Fruit fly (Drosophila melanogaster) whole organism, embryonic: Measurements from ENCODE around the gene Sfxn2.

Experiments
- Abd-B ChIP-seq: fragments of 200-800 bp; sonication (Bioruptor generic); optimal IDR thresholded peaks from 2 replicates; lab custom pipeline; 2018; ENCODE audit warnings: missing biosample characterization, mild to moderate bottlenecking, missing genetic modification characterization, moderate library complexity
- Atf-2 ChIP-seq: fragments of 200-800 bp; sonication (Bioruptor generic); optimal IDR thresholded peaks from 2 replicates; lab custom pipeline; 2016; ENCODE audit warnings: missing biosample characterization, missing genetic modification characterization
- CG11504 ChIP-seq: fragments of 200-800 bp; sonication (Bioruptor generic); optimal IDR thresholded peaks from 3 replicates; lab custom pipeline; 2019; ENCODE audit warnings: missing biosample characterization, mild to moderate bottlenecking, missing genetic modification characterization, moderate library complexity
- CG12391 ChIP-seq: fragments of 200-800 bp; sonication (Bioruptor generic); optimal IDR thresholded peaks from 3 replicates; lab custom pipeline; 2018; ENCODE audit warnings: missing biosample characterization, mild to moderate bottlenecking, missing genetic modification characterization, moderate library complexity
- CG12659 ChIP-seq: fragments of 200-800 bp; sonication (Bioruptor generic); optimal IDR thresholded peaks from 3 replicates; lab custom pipeline; 2017; ENCODE audit warnings: mild to moderate bottlenecking, missing biosample characterization, missing genetic modification reagents, missing genetic modification characterization
- CG13424 ChIP-seq: fragments of 200-800 bp; sonication (Bioruptor generic); optimal IDR thresholded peaks from 2 replicates; lab custom pipeline; 2019; ENCODE audit warnings: missing biosample characterization, mild to moderate bottlenecking, missing genetic modification characterization, moderate library complexity
- CG13894 ChIP-seq: fragments of 200-800 bp; sonication (Bioruptor generic); optimal IDR thresholded peaks from 3 replicates; lab custom pipeline; 2018; ENCODE audit warnings: missing biosample characterization, mild to moderate bottlenecking, missing genetic modification characterization, moderate library complexity
- CG14014 ChIP-seq: fragments of 200-800 bp; sonication (Bioruptor generic); IDR thresholded peaks from 2 replicates; pipeline ENCODE4 v1.3.6; 2022; ENCODE audit warnings: missing biosample characterization, missing genetic modification characterization
- CG14441 ChIP-seq: fragments of 200-800 bp; sonication (Bioruptor generic); IDR thresholded peaks from 2 replicates; pipeline ENCODE4 v1.3.6; 2022; ENCODE audit warnings: missing biosample characterization, missing genetic modification characterization
- CG16815 ChIP-seq: fragments of 200-800 bp; sonication (Bioruptor generic); optimal IDR thresholded peaks from 3 replicates; lab custom pipeline; 2017; ENCODE audit warnings: missing biosample characterization, mild to moderate bottlenecking, missing genetic modification characterization
- CG17361 ChIP-seq: fragments of 200-800 bp; sonication (Bioruptor generic); IDR thresholded peaks from 3 replicates; pipeline ENCODE4 v1.3.6; 2022; ENCODE audit warnings: missing biosample characterization, missing genetic modification characterization
- CG17829 ChIP-seq: fragments of 200-800 bp; optimal IDR thresholded peaks from 2 replicates; lab custom pipeline; 2019; ENCODE audit warnings: missing biosample characterization, mild to moderate bottlenecking, missing genetic modification characterization, moderate library complexity
- CG1792 ChIP-seq: fragments of 200-800 bp; sonication (Bioruptor generic); optimal IDR thresholded peaks from 2 replicates; lab custom pipeline; 2016; ENCODE audit warnings: missing biosample characterization, missing genetic modification characterization
- CG18262 ChIP-seq: fragments of 200-800 bp; optimal IDR thresholded peaks from 3 replicates; lab custom pipeline; 2019; ENCODE audit warnings: missing biosample characterization, mild to moderate bottlenecking, missing genetic modification characterization, moderate library complexity
- CG18619 ChIP-seq: fragments of 200-800 bp; sonication (Bioruptor generic); optimal IDR thresholded peaks from 3 replicates; lab custom pipeline; 2017; ENCODE audit warnings: missing biosample characterization, mild to moderate bottlenecking, missing genetic modification characterization
- CG2199 ChIP-seq: fragments of 200-800 bp; sonication (Bioruptor generic); IDR thresholded peaks from 3 replicates; pipeline ENCODE4 v1.3.6; 2022; ENCODE audit warnings: missing biosample characterization, missing genetic modification characterization
- CG6683 ChIP-seq: fragments of 200-800 bp; sonication (Bioruptor generic); optimal IDR thresholded peaks from 2 replicates; lab custom pipeline; 2017; ENCODE audit warnings: missing biosample characterization, mild to moderate bottlenecking, missing genetic modification characterization, missing genetic modification reagents
- CG8281 ChIP-seq: fragments of 200-800 bp; sonication (Bioruptor generic); optimal IDR thresholded peaks from 2 replicates; lab custom pipeline; 2018; ENCODE audit warnings: missing biosample characterization, mild to moderate bottlenecking, missing genetic modification characterization, moderate library complexity
- CG9817 ChIP-seq: fragments of 200-800 bp; sonication (Bioruptor generic); optimal IDR thresholded peaks from 2 replicates; lab custom pipeline; 2018; ENCODE audit warnings: missing biosample characterization, mild to moderate bottlenecking, missing genetic modification characterization, moderate library complexity
- D19A ChIP-seq: fragments of 200-800 bp; optimal IDR thresholded peaks from 3 replicates; lab custom pipeline; 2019; ENCODE audit warnings: missing biosample characterization, mild to moderate bottlenecking, missing genetic modification characterization, moderate library complexity
- Dll ChIP-seq: fragments of 200-800 bp; sonication (Bioruptor generic); IDR thresholded peaks from 4 replicates; pipeline ENCODE4 v1.3.6; 2022; ENCODE audit warnings: missing biosample characterization, missing genetic modification characterization; ENCODE audit not compliant: partially characterized antibody
- Fer1 ChIP-seq: fragments of 200-800 bp; sonication (Bioruptor generic); optimal IDR thresholded peaks from 2 replicates; lab custom pipeline; 2017; ENCODE audit warnings: missing biosample characterization, mild to moderate bottlenecking, missing genetic modification characterization
- Hmr ChIP-seq: fragments of 200-800 bp; sonication (Bioruptor generic); optimal IDR thresholded peaks from 3 replicates; lab custom pipeline; 2017; ENCODE audit warnings: mild to moderate bottlenecking, missing biosample characterization, missing genetic modification reagents, missing genetic modification characterization
- Jarid2 ChIP-seq: fragments of 200-800 bp; sonication (Bioruptor generic); optimal IDR thresholded peaks from 3 replicates; lab custom pipeline; 2017; ENCODE audit warnings: mild to moderate bottlenecking, missing biosample characterization, missing genetic modification reagents, missing genetic modification characterization
- Med ChIP-seq: fragments of 200-800 bp; sonication (Bioruptor generic); peaks from one replicate; lab custom pipeline; 2016; ENCODE audit warnings: missing biosample characterization, missing genetic modification characterization, mild to moderate bottlenecking, inconsistent platforms, moderate library complexity
- Meics ChIP-seq: fragments of 200-800 bp; sonication (Bioruptor generic); optimal IDR thresholded peaks from 2 replicates; lab custom pipeline; 2017; ENCODE audit warnings: missing biosample characterization, mild to moderate bottlenecking, missing genetic modification characterization
- Rfx ChIP-seq: fragments of 200-800 bp; sonication (Bioruptor generic); IDR thresholded peaks from 2 replicates; pipeline ENCODE4 v1.3.6; 2022; ENCODE audit warnings: missing biosample characterization, missing genetic modification characterization
- Sox100B ChIP-seq: fragments of 200-800 bp; sonication (Bioruptor generic); optimal IDR thresholded peaks from 3 replicates; lab custom pipeline; 2018; ENCODE audit warnings: missing biosample characterization, mild to moderate bottlenecking, missing genetic modification characterization
- Ssrp ChIP-seq: fragments of 200-800 bp; sonication (Bioruptor generic); optimal IDR thresholded peaks from 2 replicates; lab custom pipeline; 2018; ENCODE audit warnings: missing biosample characterization, mild to moderate bottlenecking, missing genetic modification characterization, moderate library complexity
- bsh ChIP-seq, 2 experiments: fragments of 200-800 bp; sonication (Bioruptor generic); optimal IDR thresholded peaks; 2 replicates each; lab custom pipeline; 2017 to 2018; ENCODE audit warnings: mild to moderate bottlenecking in 2 of 2, missing biosample characterization in 2 of 2, missing genetic modification characterization in 2 of 2, moderate library complexity in 1 of 2
- eve ChIP-seq, 2 experiments: fragments of >200 bp; optimal IDR thresholded peaks; 2 replicates each; lab custom pipeline; 2017; ENCODE audit warnings: missing biosample characterization in 2 of 2, missing genetic modification characterization in 2 of 2
- ewg ChIP-seq: fragments of 200-800 bp; sonication (Bioruptor generic); optimal IDR thresholded peaks from 3 replicates; lab custom pipeline; 2017; ENCODE audit warnings: mild to moderate bottlenecking, missing biosample characterization, missing genetic modification reagents, missing genetic modification characterization
- fd3F ChIP-seq: fragments of 200-800 bp; sonication (Bioruptor generic); optimal IDR thresholded peaks from 2 replicates; lab custom pipeline; 2018; ENCODE audit warnings: missing biosample characterization, mild to moderate bottlenecking, missing genetic modification characterization, moderate library complexity
- gem ChIP-seq: fragments of 200-800 bp; sonication (Bioruptor generic); optimal IDR thresholded peaks from 2 replicates; lab custom pipeline; 2019; ENCODE audit warnings: missing biosample characterization, mild to moderate bottlenecking, missing genetic modification characterization, moderate library complexity
- lov ChIP-seq, 2 experiments: fragments of 200-800 bp in 1 of 2; fragments of >200 bp in 1 of 2; sonication (Bioruptor generic) in 1 of 2; IDR thresholded peaks in 1 of 2; optimal IDR thresholded peaks in 1 of 2; 2 replicates in 1 of 2; 3 replicates in 1 of 2; pipeline versions ENCODE4 v1.3.6 to Lab custom; 2017 to 2022; ENCODE audit warnings: missing biosample characterization in 1 of 2, missing genetic modification characterization in 1 of 2
- mld ChIP-seq: fragments of 200-800 bp; sonication (Bioruptor generic); IDR thresholded peaks from 3 replicates; pipeline ENCODE4 v1.3.6; 2022; ENCODE audit warnings: missing biosample characterization, missing genetic modification characterization; ENCODE audit not compliant: partially characterized antibody
- pan ChIP-seq, 4 experiments: fragments of >200 bp in 3 of 4; fragments of 200-800 bp in 1 of 4; sonication (Bioruptor generic) in 1 of 4; optimal IDR thresholded peaks in 3 of 4; IDR thresholded peaks in 1 of 4; 2 replicates each; pipeline versions ENCODE4 v1.3.6 to Lab custom; 2017 to 2022; ENCODE audit warnings: missing biosample characterization in 2 of 4, missing genetic modification characterization in 2 of 4, mixed read lengths in 1 of 4
- prd ChIP-seq, 3 experiments: fragments of >200 bp in 2 of 3; fragments of 200-800 bp in 1 of 3; sonication (Bioruptor generic) in 1 of 3; optimal IDR thresholded peaks in 2 of 3; IDR thresholded peaks in 1 of 3; 2 replicates in 2 of 3; 3 replicates in 1 of 3; pipeline versions ENCODE4 v1.3.6 to Lab custom; 2017 to 2022; ENCODE audit warnings: missing biosample characterization in 1 of 3, missing genetic modification characterization in 1 of 3
- shn ChIP-seq: fragments of 200-800 bp; sonication (Bioruptor generic); optimal IDR thresholded peaks from 3 replicates; lab custom pipeline; 2016; ENCODE audit warnings: missing biosample characterization, missing genetic modification characterization
- trem ChIP-seq: fragments of 200-800 bp; optimal IDR thresholded peaks from 3 replicates; lab custom pipeline; 2019; ENCODE audit warnings: missing biosample characterization, mild to moderate bottlenecking, missing genetic modification characterization, moderate library complexity

Sfxn2 gene

DNA sequence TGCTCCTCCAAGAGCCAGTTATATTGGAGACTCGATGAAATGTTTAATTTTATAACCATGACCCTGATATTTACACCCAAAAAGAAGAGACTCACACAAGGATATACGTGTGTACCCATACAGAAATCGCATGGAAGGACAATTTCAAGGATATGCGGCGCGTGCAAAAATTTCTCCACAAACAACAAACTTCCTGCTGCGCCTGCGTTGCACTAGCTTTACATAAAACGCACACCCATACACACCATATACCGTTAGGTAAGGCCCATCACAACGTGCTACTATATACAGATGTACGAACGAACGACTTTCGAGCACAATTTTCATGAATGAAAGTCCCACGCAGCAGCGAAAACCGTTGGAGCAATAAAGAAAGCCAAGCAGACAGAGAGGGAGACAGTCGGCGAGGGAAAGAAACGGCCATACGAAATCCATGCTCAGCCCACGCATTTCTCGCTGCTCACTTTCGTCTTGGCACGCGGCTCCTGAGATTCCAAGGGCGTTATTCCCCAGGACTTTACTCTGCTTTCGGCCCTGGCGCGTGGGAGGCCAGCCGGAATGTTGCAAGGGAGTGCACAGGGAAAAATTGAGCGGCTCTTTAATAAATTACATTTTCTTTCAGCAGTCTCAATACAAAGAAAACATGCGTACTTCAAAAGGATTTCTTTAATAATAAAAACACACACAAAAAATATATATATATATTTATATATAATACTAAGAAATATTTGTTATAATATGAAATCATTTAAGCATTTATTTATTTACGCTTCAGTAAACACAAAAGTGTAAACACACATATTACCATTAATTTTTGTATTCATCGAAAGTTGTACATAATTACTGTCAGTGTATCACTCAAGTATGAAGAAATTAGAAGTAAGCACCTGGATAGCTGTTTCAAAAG, 24.7 kb downstream of the Sfxn2 start (continued):
- TF ChIP-seq CG14014 (GFP tag; lab: Robert Waterston, UW): peak; percentile 29; the same call in 1 of the 2 replicates
- TF ChIP-seq CG18262 (tag; lab: Kevin White, UChicago): peak; percentile 55
- TF ChIP-seq pan (optimal IDR thresholded peaks at IDR 0.05; lab: Kevin White, UChicago): no peak
- TF ChIP-seq pan (GFP tag; optimal IDR thresholded peaks at IDR 0.05 in 1 of 2, IDR thresholded peaks at IDR 0.05 in 1 of 2): peak in 1 of 2 experiments; percentile 44
- TF ChIP-seq CG18619 (GFP tag; lab: Kevin White, UChicago): peak; percentile 21
- peak; percentile 68 for TF ChIP-seq Meics
- TF ChIP-seq bsh (GFP tag; optimal IDR thresholded peaks at IDR 0.05; lab: Kevin White, UChicago): peak in 1 of 2 experiments; percentile 39
- TF ChIP-seq eve (GFP tag; optimal IDR thresholded peaks at IDR 0.05; lab: Kevin White, UChicago): no peak
- peak; percentile 56; the same call in 2 of the 3 replicates for TF ChIP-seq CG17361 (GFP tag; lab: Robert Waterston, UW)
- no peak for TF ChIP-seq Atf-2 (GFP tag; lab: Kevin White, UChicago)
- no peak for TF ChIP-seq Jarid2 (GFP tag; lab: Kevin White, UChicago)
- TF ChIP-seq shn (GFP tag; lab: Kevin White, UChicago): no peak
- TF ChIP-seq trem: peak; percentile 17
- TF ChIP-seq CG17829 (tag; lab: Kevin White, UChicago): peak; percentile 42
- TF ChIP-seq CG13424 (tag; lab: Kevin White, UChicago): peak; percentile 29
- peak; percentile 4 for TF ChIP-seq CG9817 (tag; lab: Kevin White, UChicago)
- peak; percentile 76 for TF ChIP-seq ewg (GFP tag; lab: Kevin White, UChicago)
- peak; percentile 39 for TF ChIP-seq CG6683
- TF ChIP-seq Fer1: peak; percentile 54
- peak; percentile 44 for TF ChIP-seq Sox100B
- TF ChIP-seq gem: peak; percentile 77
- peak; percentile 28 for TF ChIP-seq Ssrp (tag; lab: Kevin White, UChicago)
- TF ChIP-seq CG12391: peak; percentile 49
- peak; percentile 2 for TF ChIP-seq fd3F
- TF ChIP-seq Hmr (GFP tag; lab: Kevin White, UChicago): peak; percentile 69
- peak; percentile 16 for TF ChIP-seq D19A (tag; lab: Kevin White, UChicago)
- TF ChIP-seq CG1792 (GFP tag; lab: Kevin White, UChicago): no peak
- TF ChIP-seq Abd-B: peak; percentile 32
- peak; percentile 38 for TF ChIP-seq CG12659 (GFP tag; lab: Kevin White, UChicago)

DNA sequence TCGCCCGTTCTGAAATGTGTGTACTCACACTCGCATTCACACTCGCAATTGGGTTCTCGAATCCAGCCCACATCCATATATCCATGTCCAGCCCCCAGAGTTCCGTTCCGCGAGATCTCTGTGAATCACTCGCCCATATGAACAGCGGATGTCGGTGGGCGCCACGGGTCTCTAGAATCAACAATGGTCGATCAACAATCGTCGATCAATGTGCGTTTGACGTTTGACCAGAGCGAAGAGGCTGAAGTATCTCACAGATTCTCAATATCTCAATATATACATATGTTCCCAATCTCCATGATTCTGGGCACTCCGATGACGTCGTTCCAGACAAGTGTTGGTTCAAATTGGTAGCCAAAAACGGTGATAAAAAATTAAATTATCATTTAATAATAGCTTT, 26.2 kb downstream of the Sfxn2 start:
- TF ChIP-seq eve (GFP tag; optimal IDR thresholded peaks at IDR 0.05; lab: Kevin White, UChicago) (no peak), Dll (GFP tag; lab: Robert Waterston, UW) (no peak), lov (optimal IDR thresholded peaks at IDR 0.05; lab: Kevin White, UChicago) (no peak), lov (GFP tag; IDR thresholded peaks at IDR 0.05; lab: Robert Waterston, UW) (no peak), CG14441 (GFP tag; lab: Robert Waterston, UW) (0 out of 2 replicates have a peak, but pooled peaks have one; percentile 7), CG16815 (GFP tag; lab: Kevin White, UChicago) (no peak), CG2199 (GFP tag; lab: Robert Waterston, UW) (0 out of 3 replicates have a peak, but pooled peaks have one; percentile 17), Med (GFP tag; lab: Kevin White, UChicago) (peak; percentile 75), CG8281 (tag; lab: Kevin White, UChicago) (peak; percentile 58), CG11504 (no peak), Rfx (GFP tag; lab: Robert Waterston, UW) (no peak), CG13894 (tag; lab: Kevin White, UChicago) (peak; percentile 50), mld (GFP tag; lab: Robert Waterston, UW) (no peak), prd (optimal IDR thresholded peaks at IDR 0.05; lab: Kevin White, UChicago) (no peak), prd (GFP tag; IDR thresholded peaks at IDR 0.05; lab: Robert Waterston, UW) (no peak), bsh (GFP tag; optimal IDR thresholded peaks at IDR 0.05; lab: Kevin White, UChicago) (no peak)
